Worm (Caenorhabditis elegans) whole organism, L1 larva: ENCODE measurements around the gene Y62F5A.10.

Source experiments
- ceh-90 ChIP-seq: sonication (generic microtip); optimal IDR thresholded peaks from 2 replicates; lab custom pipeline; 2016; ENCODE audit warnings: missing genetic modification characterization, missing compliant biosample characterization
- fkh-10 ChIP-seq: sonication (generic microtip); optimal IDR thresholded peaks from 2 replicates; lab custom pipeline; 2017; ENCODE audit warnings: missing biosample characterization, missing genetic modification reagents, missing genetic modification characterization
- lsy-2 ChIP-seq, 2 experiments: fragments of 150-350 bp; optimal IDR thresholded peaks; 2 replicates each; lab custom pipeline; 2014; ENCODE audit warnings: missing biosample characterization in 2 of 2, missing genetic modification characterization in 2 of 2
- mdl-1 ChIP-seq, 2 experiments: fragments of 150-350 bp; optimal IDR thresholded peaks; 2 replicates each; lab custom pipeline; 2014 to 2017; ENCODE audit warnings: missing biosample characterization in 2 of 2, missing genetic modification characterization in 2 of 2, inconsistent platforms in 1 of 2
- nhr-77 ChIP-seq: fragments of 150-350 bp; optimal IDR thresholded peaks from 2 replicates; lab custom pipeline; 2014; ENCODE audit warnings: missing biosample characterization, missing genetic modification characterization
- sup-37 ChIP-seq: fragments of 200-800 bp; sonication (Bioruptor generic); optimal IDR thresholded peaks from 2 replicates; lab custom pipeline; 2018; ENCODE audit warnings: mild to moderate bottlenecking, missing genetic modification characterization, missing compliant biosample characterization

DNA sequence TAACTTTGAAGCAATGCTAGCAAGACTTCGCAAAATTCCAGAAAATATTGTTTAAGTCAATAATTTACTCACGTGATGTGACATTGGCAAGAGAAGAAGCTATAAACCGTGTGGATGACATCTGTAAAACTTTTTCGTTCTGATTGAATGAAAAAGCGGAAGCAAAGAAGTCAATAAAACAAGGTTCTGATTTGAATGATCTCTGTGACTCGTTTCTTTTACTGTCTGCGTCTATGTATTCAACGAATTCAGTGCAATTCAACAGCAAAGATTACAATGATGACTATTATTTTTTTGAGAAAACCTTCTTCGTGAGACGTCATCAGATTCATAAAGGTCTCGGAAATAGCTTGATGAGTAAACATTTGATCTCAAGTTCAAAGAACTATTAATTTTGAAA, 28.6 kb upstream of the Y62F5A.10 start, which contains the start of gene hacl-1:
- TF ChIP-seq mdl-1 (tag; optimal IDR thresholded peaks at IDR 0.05; lab: Kevin White, UChicago) (no peak), sup-37 (no peak), lsy-2 (tag; optimal IDR thresholded peaks at IDR 0.05; lab: Kevin White, UChicago) (peak; percentile 29 to 40), nhr-77 (tag; lab: Kevin White, UChicago) (no peak), ceh-90 (no peak), fkh-10 (GFP tag; lab: Kevin White, UChicago) (no peak)
